Fruit fly (Drosophila melanogaster) S2 (cell line): Measurements from ENCODE around the gene CG5793.

ENCODE experiments used
- CG8478 ChIP-seq: fragments of >200 bp; optimal IDR thresholded peaks from 2 replicates; lab custom pipeline; 2018
- CTCF ChIP-seq, 2 experiments: fragments of >200 bp; optimal IDR thresholded peaks; 2 replicates each; lab custom pipeline; 2018

DNA sequence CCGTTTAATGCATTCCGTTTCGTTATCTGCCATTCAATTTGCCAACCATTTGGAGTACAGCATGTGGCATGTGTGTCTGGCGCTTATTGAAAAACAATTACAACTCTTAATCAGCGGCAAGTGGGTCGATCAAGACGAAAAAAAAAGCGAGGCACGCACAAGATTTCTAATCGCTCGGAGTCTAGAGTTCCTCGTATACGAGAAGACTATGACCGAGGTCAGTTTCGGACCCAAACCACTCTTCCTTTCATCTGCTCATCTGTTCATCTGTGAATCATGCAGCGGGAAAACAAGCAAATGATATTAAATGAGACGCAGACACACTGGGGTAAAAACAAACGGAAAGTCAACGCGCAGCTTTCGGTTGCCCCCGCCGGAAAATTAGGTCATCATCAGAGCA lies 35.9 kb upstream of the CG5793 start:
- TF ChIP-seq CG8478 (lab: Kevin White, UChicago) (no peak), CTCF (optimal IDR thresholded peaks at IDR 0.05; lab: Kevin White, UChicago) (no peak)
